Worm (Caenorhabditis elegans) whole organism, late embryonic: ENCODE data around the gene C08G9.2.

Source experiments
- ceh-48 ChIP-seq: sonication (generic microtip); optimal IDR thresholded peaks from 2 replicates; lab custom pipeline; 2016; ENCODE audit warnings: missing genetic modification characterization, inconsistent platforms, missing compliant biosample characterization
- elt-4 ChIP-seq: sonication (generic microtip); optimal IDR thresholded peaks from 2 replicates; lab custom pipeline; 2016; ENCODE audit warnings: missing genetic modification characterization, missing compliant biosample characterization
- ets-4 ChIP-seq: sonication (generic microtip); optimal IDR thresholded peaks from 2 replicates; lab custom pipeline; 2016; ENCODE audit warnings: missing genetic modification characterization, missing compliant biosample characterization
- nhr-11 ChIP-seq: fragments of 150-350 bp; optimal IDR thresholded peaks from 2 replicates; lab custom pipeline; 2014; ENCODE audit warnings: missing biosample characterization, missing genetic modification characterization

ce11 chrIV:7659481-7659880 lies 13.3 kb downstream of the C08G9.2 start:
- TF ChIP-seq ceh-48 (tag; lab: Kevin White, UChicago) = no peak
- TF ChIP-seq ets-4 (tag; lab: Kevin White, UChicago) = no peak
- no peak for TF ChIP-seq nhr-11 (tag; lab: Kevin White, UChicago)
- no peak for TF ChIP-seq elt-4 (tag; lab: Kevin White, UChicago)
